Worm (Caenorhabditis elegans) whole organism, L3 larva: ENCODE measurements around the gene sas-4.

Experiments
- R02D3.7 ChIP-seq: fragments of 150-350 bp; optimal IDR thresholded peaks from 2 replicates; lab custom pipeline; 2014; ENCODE audit warnings: missing biosample characterization, missing genetic modification characterization
- ZK546.5 ChIP-seq: sonication (generic microtip); optimal IDR thresholded peaks from 2 replicates; lab custom pipeline; 2017; ENCODE audit warnings: missing biosample characterization, missing genetic modification characterization
- aly-2 ChIP-seq: fragments of 150-350 bp; optimal IDR thresholded peaks from 2 replicates; lab custom pipeline; 2014; ENCODE audit warnings: missing biosample characterization, missing genetic modification characterization
- ama-1 ChIP-seq: fragments of 150-350 bp; optimal IDR thresholded peaks from 2 replicates; lab custom pipeline; 2018
- ceh-16 ChIP-seq: sonication (generic microtip); optimal IDR thresholded peaks from 2 replicates; lab custom pipeline; 2017; ENCODE audit warnings: missing biosample characterization, missing genetic modification characterization
- ceh-28 ChIP-seq: fragments of 150-350 bp; optimal IDR thresholded peaks from 2 replicates; lab custom pipeline; 2014; ENCODE audit warnings: missing biosample characterization, missing genetic modification reagents, missing genetic modification characterization
- ceh-82 ChIP-seq: fragments of 150-350 bp; optimal IDR thresholded peaks from 2 replicates; lab custom pipeline; 2014; ENCODE audit warnings: missing biosample characterization, missing genetic modification characterization
- ceh-9 ChIP-seq: sonication (generic microtip); optimal IDR thresholded peaks from 2 replicates; lab custom pipeline; 2018; ENCODE audit warnings: missing biosample characterization, missing genetic modification characterization
- daf-12 ChIP-seq: fragments of 150-350 bp; optimal IDR thresholded peaks from 2 replicates; lab custom pipeline; 2014; ENCODE audit warnings: missing biosample characterization, missing genetic modification reagents, missing genetic modification characterization
- egl-27 ChIP-seq: sonication (generic microtip); optimal IDR thresholded peaks from 4 replicates; lab custom pipeline; 2017; ENCODE audit warnings: missing biosample characterization, missing genetic modification reagents, missing genetic modification characterization
- egl-5 ChIP-seq: fragments of 150-350 bp; optimal IDR thresholded peaks from 2 replicates; lab custom pipeline; 2017; ENCODE audit warnings: missing biosample characterization, missing genetic modification reagents, missing genetic modification characterization, inconsistent platforms
- elt-1 ChIP-seq: fragments of 150-350 bp; optimal IDR thresholded peaks from 2 replicates; lab custom pipeline; 2014; ENCODE audit warnings: missing biosample characterization, missing genetic modification characterization
- elt-2 ChIP-seq: sonication (generic microtip); optimal IDR thresholded peaks from 2 replicates; lab custom pipeline; 2016; ENCODE audit warnings: missing genetic modification reagents, mild to moderate bottlenecking, missing genetic modification characterization, missing compliant biosample characterization
- elt-3 ChIP-seq, 3 experiments: fragments of 150-350 bp in 1 of 3; sonication (generic microtip) in 2 of 3; optimal IDR thresholded peaks; 2 replicates in 2 of 3; 4 replicates in 1 of 3; lab custom pipeline; 2014 to 2017; ENCODE audit warnings: missing biosample characterization in 3 of 3, missing genetic modification characterization in 3 of 3
- eor-1 ChIP-seq, 2 experiments: fragments of 150-350 bp; optimal IDR thresholded peaks; 2 replicates each; lab custom pipeline; 2014 to 2018; ENCODE audit warnings: missing biosample characterization in 2 of 2, missing genetic modification characterization in 2 of 2
- fkh-10 ChIP-seq: sonication (generic microtip); optimal IDR thresholded peaks from 2 replicates; lab custom pipeline; 2017; ENCODE audit warnings: missing biosample characterization, missing genetic modification reagents, missing genetic modification characterization
- fkh-2 ChIP-seq: fragments of 150-350 bp; optimal IDR thresholded peaks from 2 replicates; lab custom pipeline; 2014; ENCODE audit warnings: missing biosample characterization, missing genetic modification reagents, missing genetic modification characterization
- fos-1 ChIP-seq: fragments of 150-350 bp; optimal IDR thresholded peaks from 2 replicates; lab custom pipeline; 2014; ENCODE audit warnings: missing biosample characterization, missing genetic modification characterization
- hmg-11 ChIP-seq: sonication (generic microtip); optimal IDR thresholded peaks from 2 replicates; lab custom pipeline; 2016; ENCODE audit warnings: missing genetic modification characterization, missing compliant biosample characterization
- jun-1 ChIP-seq: fragments of 150-350 bp; optimal IDR thresholded peaks from 2 replicates; lab custom pipeline; 2014; ENCODE audit warnings: missing biosample characterization, missing genetic modification reagents, missing genetic modification characterization
- lin-15B ChIP-seq: fragments of 150-350 bp; optimal IDR thresholded peaks from 2 replicates; lab custom pipeline; 2014; ENCODE audit warnings: missing biosample characterization, missing genetic modification characterization
- lin-39 ChIP-seq: fragments of 150-350 bp; optimal IDR thresholded peaks from 2 replicates; lab custom pipeline; 2018; ENCODE audit warnings: missing biosample characterization, missing genetic modification reagents, missing genetic modification characterization
- lsy-12 ChIP-seq: sonication (generic microtip); optimal IDR thresholded peaks from 2 replicates; lab custom pipeline; 2016; ENCODE audit warnings: mild to moderate bottlenecking, missing genetic modification characterization, missing compliant biosample characterization
- mdl-1 ChIP-seq: fragments of 150-350 bp; optimal IDR thresholded peaks from 2 replicates; lab custom pipeline; 2014; ENCODE audit warnings: missing biosample characterization, missing genetic modification characterization
- mml-1 ChIP-seq: fragments of 150-350 bp; sonication (generic microtip); optimal IDR thresholded peaks from 3 replicates; lab custom pipeline; 2014; ENCODE audit warnings: missing biosample characterization, missing genetic modification characterization
- nfya-1 ChIP-seq: sonication (generic microtip); optimal IDR thresholded peaks from 2 replicates; lab custom pipeline; 2017; ENCODE audit warnings: missing genetic modification characterization, mild to moderate bottlenecking, missing compliant biosample characterization, antibody characterized with exemption, moderate library complexity; ENCODE audit not compliant: insufficient read depth
- nhr-11 ChIP-seq: fragments of 150-350 bp; optimal IDR thresholded peaks from 2 replicates; lab custom pipeline; 2014; ENCODE audit warnings: missing biosample characterization, missing genetic modification characterization
- nhr-12 ChIP-seq: fragments of 150-350 bp; optimal IDR thresholded peaks from 2 replicates; lab custom pipeline; 2014; ENCODE audit warnings: missing biosample characterization, missing genetic modification characterization
- nhr-23 ChIP-seq: fragments of 150-350 bp; optimal IDR thresholded peaks from 2 replicates; lab custom pipeline; 2014; ENCODE audit warnings: missing biosample characterization, missing genetic modification reagents, missing genetic modification characterization
- nhr-237 ChIP-seq: fragments of 150-350 bp; optimal IDR thresholded peaks from 2 replicates; lab custom pipeline; 2014; ENCODE audit warnings: missing biosample characterization, missing genetic modification characterization
- nhr-25 ChIP-seq: sonication (generic microtip); optimal IDR thresholded peaks from 2 replicates; lab custom pipeline; 2017; ENCODE audit warnings: missing biosample characterization, missing genetic modification characterization
- nhr-28 ChIP-seq: fragments of 150-350 bp; optimal IDR thresholded peaks from 2 replicates; lab custom pipeline; 2014; ENCODE audit warnings: missing biosample characterization, missing genetic modification characterization
- nhr-43 ChIP-seq: sonication (generic microtip); optimal IDR thresholded peaks from 2 replicates; lab custom pipeline; 2016; ENCODE audit warnings: mild to moderate bottlenecking, missing genetic modification characterization, missing compliant biosample characterization; ENCODE audit not compliant: poor library complexity, severe bottlenecking
- nhr-67 ChIP-seq: fragments of 150-350 bp; optimal IDR thresholded peaks from 2 replicates; lab custom pipeline; 2014; ENCODE audit warnings: missing biosample characterization, missing genetic modification characterization
- nhr-76 ChIP-seq: fragments of 150-350 bp; sonication (generic microtip); optimal IDR thresholded peaks from 5 replicates; lab custom pipeline; 2014; ENCODE audit warnings: missing biosample characterization, missing genetic modification characterization
- nhr-77 ChIP-seq: fragments of 150-350 bp; optimal IDR thresholded peaks from 2 replicates; lab custom pipeline; 2014; ENCODE audit warnings: missing biosample characterization, missing genetic modification characterization
- pha-4 ChIP-seq: fragments of 150-350 bp; optimal IDR thresholded peaks from 2 replicates; lab custom pipeline; 2014; ENCODE audit warnings: missing biosample characterization, missing genetic modification reagents, missing genetic modification characterization
- pqm-1 ChIP-seq: fragments of 150-350 bp; optimal IDR thresholded peaks from 2 replicates; lab custom pipeline; 2017; ENCODE audit warnings: missing biosample characterization, missing genetic modification characterization, inconsistent platforms
- sea-2 ChIP-seq: fragments of 150-350 bp; sonication (generic microtip); optimal IDR thresholded peaks from 4 replicates; lab custom pipeline; 2014; ENCODE audit warnings: missing biosample characterization, missing genetic modification reagents, missing genetic modification characterization
- skn-1 ChIP-seq: fragments of 150-350 bp; optimal IDR thresholded peaks from 2 replicates; lab custom pipeline; 2014; ENCODE audit warnings: missing biosample characterization, missing genetic modification characterization
- snpc-4 ChIP-seq: fragments of 150-350 bp; optimal IDR thresholded peaks from 2 replicates; lab custom pipeline; 2014; ENCODE audit warnings: missing biosample characterization, missing genetic modification characterization
- tbx-2 ChIP-seq: sonication (generic microtip); optimal IDR thresholded peaks from 2 replicates; lab custom pipeline; 2016; ENCODE audit warnings: mild to moderate bottlenecking, missing genetic modification characterization, missing compliant biosample characterization
- unc-39 ChIP-seq: sonication (generic microtip); optimal IDR thresholded peaks from 4 replicates; lab custom pipeline; 2017; ENCODE audit warnings: missing biosample characterization, missing genetic modification characterization
- unc-62 ChIP-seq: fragments of 150-350 bp; sonication (generic microtip); optimal IDR thresholded peaks from 4 replicates; lab custom pipeline; 2014; ENCODE audit warnings: missing biosample characterization, missing genetic modification reagents, missing genetic modification characterization
- zag-1 ChIP-seq: fragments of 150-350 bp; optimal IDR thresholded peaks from 2 replicates; lab custom pipeline; 2014; ENCODE audit warnings: missing biosample characterization, missing genetic modification characterization
- ztf-11 ChIP-seq: fragments of 150-350 bp; optimal IDR thresholded peaks from 2 replicates; lab custom pipeline; 2014; ENCODE audit warnings: missing biosample characterization, missing genetic modification characterization
- ztf-4 ChIP-seq: fragments of 150-350 bp; optimal IDR thresholded peaks from 2 replicates; lab custom pipeline; 2014; ENCODE audit warnings: missing biosample characterization, missing genetic modification characterization

Gene sas-4

ce11 chrIII:8358213-8358672 is 39.9 kb upstream of the sas-4 start, which contains the start of the genes R05D3.8 and rfp-1 (continued):
- TF ChIP-seq lsy-12 (tag; lab: Kevin White, UChicago) (peak; percentile 53), mdl-1 (tag; lab: Kevin White, UChicago) (no peak)

DNA sequence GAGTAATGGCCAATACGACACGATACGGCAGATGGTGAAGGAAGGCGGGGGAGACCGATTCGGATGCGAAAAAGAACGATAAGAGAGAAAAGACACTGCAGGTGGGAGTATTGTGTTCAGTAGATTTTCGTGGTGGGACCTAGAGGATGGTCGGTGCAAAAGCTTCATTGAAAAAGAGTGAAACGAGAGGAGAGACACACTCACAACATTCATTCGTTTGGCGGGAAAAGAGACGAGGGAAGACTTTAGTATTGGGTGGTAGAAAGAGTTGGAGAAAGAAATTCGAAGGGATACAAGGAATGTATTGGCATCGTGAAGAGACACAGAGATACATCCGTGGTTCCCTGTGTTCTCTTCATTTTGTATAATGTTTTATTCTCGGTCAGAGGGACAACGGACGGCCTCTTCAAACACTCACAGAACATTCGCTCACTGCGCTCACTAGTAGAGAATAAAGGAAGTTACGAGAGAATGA is 38.1 kb upstream of the sas-4 start:
- TF ChIP-seq daf-12: no peak
- TF ChIP-seq jun-1 (tag; lab: Kevin White, UChicago): peak; percentile 80
- no peak for TF ChIP-seq unc-62 (GFP tag; lab: Kevin White, UChicago)
- no peak for TF ChIP-seq ceh-9 (tag; lab: Kevin White, UChicago)
- no peak for TF ChIP-seq nhr-28 (tag; lab: Kevin White, UChicago)
- TF ChIP-seq ceh-28 (tag; lab: Kevin White, UChicago): peak; percentile 58
- no peak for TF ChIP-seq ceh-16 (tag; lab: Kevin White, UChicago)
- TF ChIP-seq mml-1: no peak
- peak; percentile 50 for TF ChIP-seq pqm-1
- TF ChIP-seq pha-4 (tag; lab: Kevin White, UChicago): peak; percentile 82
- peak; percentile 32 for TF ChIP-seq R02D3.7 (tag; lab: Kevin White, UChicago)
- TF ChIP-seq aly-2 (tag; lab: Kevin White, UChicago): no peak
- peak; percentile 15 for TF ChIP-seq elt-1 (tag; lab: Kevin White, UChicago)
- peak; percentile 51 for TF ChIP-seq nhr-43 (tag; lab: Kevin White, UChicago)
- TF ChIP-seq lin-15B (tag; lab: Kevin White, UChicago): peak; percentile 87
- TF ChIP-seq skn-1 (tag; lab: Kevin White, UChicago): no peak
- TF ChIP-seq ama-1 (lab: Kevin White, UChicago): peak; percentile 59
- no peak for TF ChIP-seq nhr-12
- peak; percentile 70 for TF ChIP-seq snpc-4
- TF ChIP-seq nhr-76 (tag; lab: Kevin White, UChicago): no peak
- TF ChIP-seq nhr-237 (tag; lab: Kevin White, UChicago): no peak
- no peak for TF ChIP-seq fos-1
- TF ChIP-seq tbx-2: no peak
- TF ChIP-seq zag-1 (tag; lab: Kevin White, UChicago): no peak
- no peak for TF ChIP-seq ztf-4 (tag; lab: Kevin White, UChicago)
- TF ChIP-seq nhr-11 (tag; lab: Kevin White, UChicago): peak; percentile 7
- no peak for TF ChIP-seq mdl-1 (tag; lab: Kevin White, UChicago)
- TF ChIP-seq egl-5 (tag; lab: Kevin White, UChicago): peak; percentile 47
- TF ChIP-seq nfya-1 (tag; lab: Kevin White, UChicago): peak; percentile 87
- TF ChIP-seq elt-2 (tag; lab: Kevin White, UChicago): peak; percentile 49
- TF ChIP-seq eor-1 (tag; optimal IDR thresholded peaks at IDR 0.05; lab: Kevin White, UChicago): no peak
- no peak for TF ChIP-seq egl-27 (tag; lab: Kevin White, UChicago)
- peak; percentile 46 for TF ChIP-seq nhr-23
- no peak for TF ChIP-seq fkh-2 (tag; lab: Kevin White, UChicago)
- TF ChIP-seq lin-39 (tag; lab: Kevin White, UChicago): peak; percentile 67
- TF ChIP-seq lsy-12 (tag; lab: Kevin White, UChicago): peak; percentile 49
- no peak for TF ChIP-seq ztf-11 (tag; lab: Kevin White, UChicago)
- peak; percentile 11 for TF ChIP-seq fkh-10 (GFP tag; lab: Kevin White, UChicago)
- no peak for TF ChIP-seq ceh-82 (tag; lab: Kevin White, UChicago)
- no peak for TF ChIP-seq nhr-67 (tag; lab: Kevin White, UChicago)
- TF ChIP-seq nhr-25: peak; percentile 73
- TF ChIP-seq elt-3 (tag; optimal IDR thresholded peaks at IDR 0.05; lab: Kevin White, UChicago): no peak
- TF ChIP-seq sea-2 (GFP tag; lab: Kevin White, UChicago): no peak
- peak; percentile 95 for TF ChIP-seq hmg-11 (tag; lab: Kevin White, UChicago)
- TF ChIP-seq unc-39 (tag; lab: Kevin White, UChicago): no peak
- no peak for TF ChIP-seq ZK546.5 (tag; lab: Kevin White, UChicago)
- TF ChIP-seq nhr-77 (tag; lab: Kevin White, UChicago): no peak
